Worm (Caenorhabditis elegans) whole organism, L4 larva: ENCODE results near the gene nspd-4.
A peak's percentile ranks its signal among the peaks of the same experiment; 100 is the strongest.

ENCODE experiments used
- F37D6.2 ChIP-seq: sonication (generic microtip); optimal IDR thresholded peaks from 2 replicates; lab custom pipeline; 2016; ENCODE audit warnings: mild to moderate bottlenecking, missing genetic modification characterization, missing compliant biosample characterization
- F49E8.2 ChIP-seq: sonication (generic microtip); optimal IDR thresholded peaks from 2 replicates; lab custom pipeline; 2016; ENCODE audit warnings: missing compliant biosample characterization, mild to moderate bottlenecking, missing genetic modification characterization, borderline replicate concordance
- ceh-44 ChIP-seq: fragments of 200-800 bp; sonication (Bioruptor generic); IDR thresholded peaks from 2 replicates; pipeline ENCODE4 v1.3.6; 2022; ENCODE audit warnings: missing genetic modification reagents, missing genetic modification characterization, missing compliant biosample characterization
- fos-1 ChIP-seq: fragments of 150-350 bp; optimal IDR thresholded peaks from 2 replicates; lab custom pipeline; 2014; ENCODE audit warnings: missing biosample characterization, missing genetic modification characterization
- jun-1 ChIP-seq: fragments of 150-350 bp; optimal IDR thresholded peaks from 2 replicates; lab custom pipeline; 2014; ENCODE audit warnings: missing biosample characterization, missing genetic modification reagents, missing genetic modification characterization
- lim-7 ChIP-seq: fragments of 200-800 bp; sonication (Bioruptor generic); IDR thresholded peaks from 2 replicates; pipeline ENCODE4 v1.3.6; 2022; ENCODE audit warnings: missing genetic modification characterization, missing compliant biosample characterization
- lin-15B ChIP-seq: fragments of 150-350 bp; sonication (generic microtip); optimal IDR thresholded peaks from 3 replicates; lab custom pipeline; 2014; ENCODE audit warnings: missing biosample characterization, missing genetic modification characterization
- lsy-2 ChIP-seq, 2 experiments: fragments of 150-350 bp in 1 of 2; sonication (generic microtip) in 1 of 2; optimal IDR thresholded peaks; 2 replicates each; lab custom pipeline; 2014 to 2017; ENCODE audit warnings: missing biosample characterization in 2 of 2, missing genetic modification characterization in 2 of 2
- mep-1 ChIP-seq: fragments of 150-350 bp; sonication (generic microtip); optimal IDR thresholded peaks from 3 replicates; lab custom pipeline; 2014; ENCODE audit warnings: missing biosample characterization, missing genetic modification characterization
- mxl-2 ChIP-seq: fragments of 200-800 bp; sonication (Bioruptor generic); conservative IDR thresholded peaks from 2 replicates; pipeline ENCODE4 v1.3.6; 2022; ENCODE audit warnings: missing genetic modification reagents, missing genetic modification characterization, missing compliant biosample characterization
- nhr-102 ChIP-seq: sonication (generic microtip); optimal IDR thresholded peaks from 2 replicates; lab custom pipeline; 2016; ENCODE audit warnings: mild to moderate bottlenecking, missing genetic modification characterization, moderate library complexity, missing compliant biosample characterization
- nhr-76 ChIP-seq: fragments of 150-350 bp; optimal IDR thresholded peaks from 2 replicates; lab custom pipeline; 2014; ENCODE audit warnings: missing biosample characterization, missing genetic modification characterization
- pqm-1 ChIP-seq: sonication (generic microtip); optimal IDR thresholded peaks from 2 replicates; lab custom pipeline; 2017; ENCODE audit warnings: missing biosample characterization, missing genetic modification characterization
- tra-1 ChIP-seq: fragments of 200-800 bp; sonication (Bioruptor generic); IDR thresholded peaks from 2 replicates; pipeline ENCODE4 v1.3.6; 2022; ENCODE audit warnings: missing genetic modification reagents, missing genetic modification characterization, missing compliant biosample characterization

DNA sequence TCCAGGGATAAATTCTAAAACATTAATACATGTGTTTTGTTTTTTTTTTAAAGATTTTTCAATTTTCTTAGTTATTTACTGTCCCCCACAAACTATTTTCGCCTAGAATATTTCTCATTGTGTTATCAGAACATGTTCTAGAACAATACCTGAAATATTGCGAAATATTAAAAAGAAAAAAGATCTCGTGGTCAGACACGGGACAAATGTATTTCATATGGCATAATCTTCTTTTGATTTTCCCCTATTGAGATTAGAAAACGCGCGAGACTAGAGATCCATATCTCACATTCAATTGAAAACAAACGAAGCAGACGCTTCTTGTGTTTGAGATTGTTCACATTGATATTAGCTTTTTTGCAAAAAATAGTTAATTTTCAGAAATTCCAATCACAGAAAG is 13.7 kb downstream of the nspd-4 start:
- TF ChIP-seq nhr-102 (tag; lab: Kevin White, UChicago) (no peak), F49E8.2 (tag; lab: Kevin White, UChicago) (no peak), jun-1 (tag; lab: Kevin White, UChicago) (no peak), ceh-44 (no peak), lim-7 (GFP tag; lab: Robert Waterston, UW) (no peak), lin-15B (tag; lab: Kevin White, UChicago) (no peak), nhr-76 (tag; lab: Kevin White, UChicago) (no peak), F37D6.2 (no peak), mep-1 (tag; lab: Kevin White, UChicago) (peak; percentile 11), pqm-1 (tag; lab: Kevin White, UChicago) (no peak), fos-1 (tag; lab: Kevin White, UChicago) (no peak), tra-1 (GFP tag; lab: Robert Waterston, UW) (no peak), lsy-2 (tag; optimal IDR thresholded peaks at IDR 0.05; lab: Kevin White, UChicago) (peak in 1 of 2 experiments; percentile 59), mxl-2 (GFP tag; lab: Robert Waterston, UW) (no peak)
